Worm (Caenorhabditis elegans) whole organism, L4 larva: ENCODE measurements around the gene F46F5.14.

Experiments
- F44E2.7 ChIP-seq: fragments of 200-800 bp; sonication (Bioruptor generic); IDR thresholded peaks from 2 replicates; pipeline ENCODE4 v2.1.2; 2022; ENCODE audit warnings: missing genetic modification characterization, missing compliant biosample characterization
- T26A8.4 ChIP-seq: fragments of 200-800 bp; sonication (Bioruptor generic); IDR thresholded peaks from 2 replicates; pipeline ENCODE4 v1.3.6; 2022; ENCODE audit warnings: missing genetic modification characterization, missing compliant biosample characterization
- ama-1 ChIP-seq: fragments of 150-350 bp; optimal IDR thresholded peaks from 2 replicates; lab custom pipeline; 2014; ENCODE audit warnings: inconsistent platforms, mixed read lengths
- duxl-1 ChIP-seq: sonication (generic microtip); optimal IDR thresholded peaks from 2 replicates; lab custom pipeline; 2016; ENCODE audit warnings: mild to moderate bottlenecking, missing genetic modification characterization, moderate library complexity, missing compliant biosample characterization; ENCODE audit not compliant: poor library complexity
- hlh-30 ChIP-seq: sonication (generic microtip); optimal IDR thresholded peaks from 2 replicates; lab custom pipeline; 2017; ENCODE audit warnings: antibody characterized with exemption, mild to moderate bottlenecking, missing genetic modification characterization, missing compliant biosample characterization; ENCODE audit not compliant: insufficient read depth
- mxl-2 ChIP-seq: fragments of 200-800 bp; sonication (Bioruptor generic); conservative IDR thresholded peaks from 2 replicates; pipeline ENCODE4 v1.3.6; 2022; ENCODE audit warnings: missing genetic modification reagents, missing genetic modification characterization, missing compliant biosample characterization
- nhr-10 ChIP-seq: fragments of 150-350 bp; optimal IDR thresholded peaks from 2 replicates; lab custom pipeline; 2014; ENCODE audit warnings: missing biosample characterization, missing genetic modification characterization
- nhr-11 ChIP-seq: fragments of 150-350 bp; optimal IDR thresholded peaks from 2 replicates; lab custom pipeline; 2014; ENCODE audit warnings: missing biosample characterization, missing genetic modification characterization
- nhr-237 ChIP-seq: sonication (generic microtip); optimal IDR thresholded peaks from 2 replicates; lab custom pipeline; 2017; ENCODE audit warnings: missing biosample characterization, missing genetic modification characterization
- nhr-76 ChIP-seq: fragments of 150-350 bp; optimal IDR thresholded peaks from 2 replicates; lab custom pipeline; 2014; ENCODE audit warnings: missing biosample characterization, missing genetic modification characterization

ce11 chrII:764385-764784, 35.4 kb upstream of the F46F5.14 start:
- TF ChIP-seq nhr-76 (tag; lab: Kevin White, UChicago) (no peak), mxl-2 (no peak), nhr-10 (tag; lab: Kevin White, UChicago) (no peak), F44E2.7 (no peak), nhr-237 (tag; lab: Kevin White, UChicago) (no peak), ama-1 (lab: Kevin White, UChicago) (no peak), duxl-1 (tag; lab: Kevin White, UChicago) (no peak), nhr-11 (tag; lab: Kevin White, UChicago) (no peak), T26A8.4 (GFP tag; lab: Robert Waterston, UW) (no peak), hlh-30 (tag; lab: Kevin White, UChicago) (no peak)
